Worm (Caenorhabditis elegans): Measurements from ENCODE around the gene rnp-4.

- no peak for TF ChIP-seq R02D3.7 (tag; optimal IDR thresholded peaks at IDR 0.05)
- no peak for TF ChIP-seq nhr-28 (tag; optimal IDR thresholded peaks at IDR 0.05)
Observed at ce11 chrIII:4407144-4407543, 1.1 kb downstream of the rnp-4 start, which contains the start of gene prdx-3.

Measured in whole organism, L4 larva.